2 fruit fly cellular contexts compared by ENCODE assay signal in the genomic region with DNA sequence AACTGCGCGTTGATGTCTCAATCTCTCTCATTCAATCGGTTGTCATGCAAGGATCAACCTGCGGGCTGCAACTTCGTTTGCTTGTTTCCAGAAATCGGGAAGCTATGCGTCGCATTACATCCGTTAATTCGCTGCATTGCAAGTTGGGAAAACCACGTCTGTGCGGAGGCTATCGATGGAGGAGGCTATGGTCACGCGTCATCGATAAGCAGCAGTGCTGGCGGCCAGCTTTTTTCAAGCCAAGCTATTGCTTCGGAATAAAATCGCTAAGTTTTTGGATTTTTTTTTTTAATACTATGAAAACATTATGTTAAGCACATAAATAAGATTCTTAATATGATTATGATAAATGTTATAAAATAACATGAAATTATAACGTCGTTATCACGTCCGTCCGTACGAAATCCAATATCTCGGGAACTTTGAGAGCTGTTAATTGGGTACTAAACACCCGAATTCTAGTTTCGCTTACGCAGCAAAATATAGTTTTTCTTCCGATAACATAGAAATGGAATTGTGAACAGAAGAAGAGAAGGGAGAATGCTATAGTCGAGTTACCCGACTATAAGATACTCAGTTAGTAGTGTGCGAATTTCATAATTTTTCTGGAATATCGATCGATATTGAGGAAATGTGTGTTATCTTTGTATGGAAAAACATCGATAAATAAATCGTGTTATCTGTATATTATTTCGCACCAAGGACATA.
A peak's percentile ranks its signal among the peaks of the same experiment; 100 is the strongest.
TF ChIP-seq lines count a peak whose summit lies in the region.

A gene (minus strand): TSS at position 162 of the 708 bp plus-strand sequence.

TF ChIP-seq in whole organism, embryonic, 481 proteins besides CTCF, POLR2A, EP300 and RAD21 (continued from another document and continues in another):
- peak; percentile 72 for TF ChIP-seq bbx (GFP tag; IDR thresholded peaks at IDR 0.05; lab: Robert Waterston, UW; ENCODE audit: partially characterized antibody)
- TF ChIP-seq CG11456 (GFP tag; IDR thresholded peaks at IDR 0.05; lab: Robert Waterston, UW) = no peak
- TF ChIP-seq CG30403 (GFP tag; optimal IDR thresholded peaks at IDR 0.05; lab: Kevin White, UChicago) = peak; percentile 37
- TF ChIP-seq tna (GFP tag; IDR thresholded peaks at IDR 0.05; lab: Robert Waterston, UW; ENCODE audit: partially characterized antibody) = peak; percentile 24
- TF ChIP-seq phol (tag; optimal IDR thresholded peaks at IDR 0.05; lab: Kevin White, UChicago) = peak; percentile 8
- TF ChIP-seq Hmr (GFP tag; optimal IDR thresholded peaks at IDR 0.05; lab: Kevin White, UChicago) = peak; percentile 17
- peak; percentile 49 for TF ChIP-seq CoRest (tag; optimal IDR thresholded peaks at IDR 0.05; lab: Kevin White, UChicago)
- peak; percentile 42; the same call in 1 of the 3 replicates for TF ChIP-seq mld (GFP tag; IDR thresholded peaks at IDR 0.05; lab: Robert Waterston, UW; ENCODE audit: partially characterized antibody)
- peak; percentile 37 for TF ChIP-seq CG12769 (tag; optimal IDR thresholded peaks at IDR 0.05; lab: Kevin White, UChicago)
- peak; percentile 12 for TF ChIP-seq CG2120 (GFP tag; optimal IDR thresholded peaks at IDR 0.05; lab: Kevin White, UChicago)
- TF ChIP-seq CG13775 (GFP tag; optimal IDR thresholded peaks at IDR 0.05; lab: Kevin White, UChicago) = peak; percentile 9
- no peak for TF ChIP-seq Six4 (GFP tag; optimal IDR thresholded peaks at IDR 0.05; lab: Kevin White, UChicago)
- TF ChIP-seq dmrt11E (tag; optimal IDR thresholded peaks at IDR 0.05; lab: Kevin White, UChicago) = no peak
- TF ChIP-seq CG17361 (GFP tag; IDR thresholded peaks at IDR 0.05; lab: Robert Waterston, UW) = peak; percentile 36; the same call in 1 of the 3 replicates
- peak; percentile 97 for TF ChIP-seq MESR4 (GFP tag; optimal IDR thresholded peaks at IDR 0.05; lab: Kevin White, UChicago)
- TF ChIP-seq Opbp (GFP tag; IDR thresholded peaks at IDR 0.05; lab: Robert Waterston, UW; ENCODE audit: partially characterized antibody) = peak; percentile 70; the same call in 2 of the 3 replicates
- peak; percentile 17 for TF ChIP-seq CG9797 (GFP tag; optimal IDR thresholded peaks at IDR 0.05; lab: Kevin White, UChicago)
- TF ChIP-seq YL-1 (GFP tag; optimal IDR thresholded peaks at IDR 0.05; lab: Kevin White, UChicago) = peak; percentile 14
- peak; percentile 37 for TF ChIP-seq stwl (tag; optimal IDR thresholded peaks at IDR 0.05; lab: Kevin White, UChicago)
- peak; percentile 8 for TF ChIP-seq Sin3A (optimal IDR thresholded peaks at IDR 0.05; lab: Kevin White, UChicago)
- TF ChIP-seq CG13287 (GFP tag; IDR thresholded peaks at IDR 0.05; lab: Robert Waterston, UW; ENCODE audit: partially characterized antibody) = peak; percentile 53
- TF ChIP-seq Sry-β (GFP tag; optimal IDR thresholded peaks at IDR 0.05; lab: Kevin White, UChicago) = peak; percentile 94
- TF ChIP-seq Ets97D (GFP tag; optimal IDR thresholded peaks at IDR 0.05; lab: Kevin White, UChicago) = peak; percentile 25
- TF ChIP-seq nmo (GFP tag; optimal IDR thresholded peaks at IDR 0.05; lab: Kevin White, UChicago) = peak; percentile 22
- TF ChIP-seq CG14860 (GFP tag; IDR thresholded peaks at IDR 0.05; lab: Robert Waterston, UW; ENCODE audit: partially characterized antibody) = peak; percentile 62
- peak; percentile 74 for TF ChIP-seq Scr (GFP tag; IDR thresholded peaks at IDR 0.05; lab: Robert Waterston, UW; ENCODE audit: partially characterized antibody)
- TF ChIP-seq Gug (GFP tag; IDR thresholded peaks at IDR 0.05; lab: Robert Waterston, UW) = no peak
- TF ChIP-seq PHDP (tag; optimal IDR thresholded peaks at IDR 0.05; lab: Kevin White, UChicago) = no peak
- peak; percentile 44 for TF ChIP-seq MBD-R2 (GFP tag; IDR thresholded peaks at IDR 0.05; lab: Robert Waterston, UW)
- peak; percentile 21 for TF ChIP-seq corto (GFP tag; optimal IDR thresholded peaks at IDR 0.05; lab: Kevin White, UChicago)
- TF ChIP-seq CG12659 (GFP tag; optimal IDR thresholded peaks at IDR 0.05; lab: Kevin White, UChicago) = peak; percentile 48
- TF ChIP-seq CG14710 (tag; optimal IDR thresholded peaks at IDR 0.05; lab: Kevin White, UChicago) = peak; percentile 49
- no peak for TF ChIP-seq zf30C (GFP tag; optimal IDR thresholded peaks at IDR 0.05; lab: Kevin White, UChicago)
- no peak for TF ChIP-seq seq (GFP tag; IDR thresholded peaks at IDR 0.05; lab: Robert Waterston, UW)
- peak; percentile 67 for TF ChIP-seq CG30020 (tag; optimal IDR thresholded peaks at IDR 0.05; lab: Kevin White, UChicago)
- TF ChIP-seq CG4617 (GFP tag; optimal IDR thresholded peaks at IDR 0.05; lab: Kevin White, UChicago; ENCODE audit: borderline replicate concordance) = peak; percentile 70
- no peak for TF ChIP-seq CG15696 (tag; optimal IDR thresholded peaks at IDR 0.05; lab: Kevin White, UChicago)
- peak; percentile 58 for TF ChIP-seq D19A (tag; optimal IDR thresholded peaks at IDR 0.05; lab: Kevin White, UChicago)
- TF ChIP-seq CG18619 (GFP tag; optimal IDR thresholded peaks at IDR 0.05; lab: Kevin White, UChicago) = peak; percentile 1
- no peak for TF ChIP-seq ftz-f1 (GFP tag; optimal IDR thresholded peaks at IDR 0.05; lab: Kevin White, UChicago)
- peak; percentile 56 for TF ChIP-seq zen2 (GFP tag; IDR thresholded peaks at IDR 0.05; lab: Robert Waterston, UW; ENCODE audit: partially characterized antibody)
- peak; percentile 81 for TF ChIP-seq row (GFP tag; IDR thresholded peaks at IDR 0.05; lab: Robert Waterston, UW)
- peak; percentile 9 for TF ChIP-seq CG10267 (tag; optimal IDR thresholded peaks at IDR 0.05; lab: Kevin White, UChicago)
- TF ChIP-seq inv (GFP tag; IDR thresholded peaks at IDR 0.05; lab: Robert Waterston, UW; ENCODE audit: partially characterized antibody) = peak; percentile 46; the same call in 1 of the 2 replicates
- TF ChIP-seq Elba2 (GFP tag; optimal IDR thresholded peaks at IDR 0.05; lab: Kevin White, UChicago) = no peak
- TF ChIP-seq CG6791 (GFP tag; IDR thresholded peaks at IDR 0.05; lab: Robert Waterston, UW; ENCODE audit: partially characterized antibody) = peak; percentile 75
- no peak for TF ChIP-seq Max (GFP tag; optimal IDR thresholded peaks at IDR 0.05; lab: Kevin White, UChicago)
- TF ChIP-seq nerfin-1 (tag; optimal IDR thresholded peaks at IDR 0.05; lab: Kevin White, UChicago) = no peak
- peak; percentile 85 for TF ChIP-seq CG16813 (GFP tag; IDR thresholded peaks at IDR 0.05; lab: Robert Waterston, UW; ENCODE audit: partially characterized antibody)
- TF ChIP-seq CG7987 (GFP tag; optimal IDR thresholded peaks at IDR 0.05; lab: Kevin White, UChicago) = no peak
- TF ChIP-seq CG34422 (GFP tag; IDR thresholded peaks at IDR 0.05; lab: Robert Waterston, UW) = peak; percentile 42; the same call in 1 of the 3 replicates
- TF ChIP-seq pzg (GFP tag; optimal IDR thresholded peaks at IDR 0.05; lab: Kevin White, UChicago) = peak; percentile 33
- TF ChIP-seq CG1792 (GFP tag; optimal IDR thresholded peaks at IDR 0.05; lab: Kevin White, UChicago) = no peak
- peak; percentile 26 for TF ChIP-seq CG17829 (tag; optimal IDR thresholded peaks at IDR 0.05; lab: Kevin White, UChicago)
- TF ChIP-seq Dref (GFP tag; IDR thresholded peaks at IDR 0.05; lab: Robert Waterston, UW) = peak; percentile 75
- no peak for TF ChIP-seq NfI (GFP tag; optimal IDR thresholded peaks at IDR 0.05; lab: Kevin White, UChicago)
- no peak for TF ChIP-seq bowl (GFP tag; IDR thresholded peaks at IDR 0.05; lab: Robert Waterston, UW)
- peak; percentile 50 for TF ChIP-seq CG34224 (GFP tag; IDR thresholded peaks at IDR 0.05; lab: Robert Waterston, UW; ENCODE audit: partially characterized antibody)

TF ChIP-seq in whole organism, prepupa, 60 proteins besides CTCF, POLR2A, EP300 and RAD21 (continued from another document):
- peak; percentile 80 for TF ChIP-seq Eip78C (GFP tag; lab: Kevin White, UChicago)
- TF ChIP-seq CG11762 (GFP tag; optimal IDR thresholded peaks at IDR 0.05; lab: Kevin White, UChicago; ENCODE audit: insufficient read depth) = no peak
- no peak for TF ChIP-seq ss (GFP tag; optimal IDR thresholded peaks at IDR 0.05; lab: Kevin White, UChicago)
- peak; percentile 39 for TF ChIP-seq Met (GFP tag; optimal IDR thresholded peaks at IDR 0.05; lab: Kevin White, UChicago)
- TF ChIP-seq svp (GFP tag; lab: Kevin White, UChicago) = peak; percentile 52
- TF ChIP-seq Hr38 (GFP tag; optimal IDR thresholded peaks at IDR 0.05; lab: Kevin White, UChicago) = no peak
- peak; percentile 16 for TF ChIP-seq Smox (GFP tag; optimal IDR thresholded peaks at IDR 0.05; lab: Kevin White, UChicago)
- TF ChIP-seq CG11294 (GFP tag; IDR thresholded peaks at IDR 0.05; lab: Robert Waterston, UW) = no peak
- TF ChIP-seq CG31627 (GFP tag; optimal IDR thresholded peaks at IDR 0.05; lab: Kevin White, UChicago) = peak; percentile 45
- no peak for TF ChIP-seq dsx (GFP tag; optimal IDR thresholded peaks at IDR 0.05; lab: Kevin White, UChicago; ENCODE audit: poor library complexity, severe bottlenecking)
- TF ChIP-seq Eip93F (GFP tag; optimal IDR thresholded peaks at IDR 0.05; lab: Kevin White, UChicago) = no peak
- no peak for TF ChIP-seq CG3919 (GFP tag; optimal IDR thresholded peaks at IDR 0.05; lab: Kevin White, UChicago)
- TF ChIP-seq Eip75B (GFP tag; optimal IDR thresholded peaks at IDR 0.05; lab: Kevin White, UChicago) = no peak
- no peak for TF ChIP-seq Sox102F (GFP tag; optimal IDR thresholded peaks at IDR 0.05; lab: Kevin White, UChicago)
- no peak for TF ChIP-seq CG8119 (GFP tag; IDR thresholded peaks at IDR 0.05; lab: Robert Waterston, UW)
- TF ChIP-seq CG16779 (tag; optimal IDR thresholded peaks at IDR 0.05; lab: Kevin White, UChicago) = no peak
- peak; percentile 10 for TF ChIP-seq CG3032 (tag; optimal IDR thresholded peaks at IDR 0.05; lab: Kevin White, UChicago)
- peak; percentile 26 for TF ChIP-seq Hr39 (GFP tag; optimal IDR thresholded peaks at IDR 0.05; lab: Kevin White, UChicago)
- no peak for TF ChIP-seq vri (GFP tag; optimal IDR thresholded peaks at IDR 0.05; lab: Kevin White, UChicago)
- TF ChIP-seq Hr4 (GFP tag; optimal IDR thresholded peaks at IDR 0.05; lab: Kevin White, UChicago) = peak; percentile 38
- TF ChIP-seq acj6 (GFP tag; optimal IDR thresholded peaks at IDR 0.05; lab: Kevin White, UChicago) = peak; percentile 26
- TF ChIP-seq CG1621 (tag; optimal IDR thresholded peaks at IDR 0.05; lab: Kevin White, UChicago) = no peak
- no peak for TF ChIP-seq net (GFP tag; optimal IDR thresholded peaks at IDR 0.05; lab: Kevin White, UChicago)
- TF ChIP-seq Sox14 (GFP tag; optimal IDR thresholded peaks at IDR 0.05; lab: Kevin White, UChicago) = peak; percentile 2
- peak; percentile 16 for TF ChIP-seq lz (GFP tag; optimal IDR thresholded peaks at IDR 0.05; lab: Kevin White, UChicago)
